Worm (Caenorhabditis elegans) whole organism, midembryonic: ENCODE measurements around the gene Y62H9A.1.

Experiments
- T22C8.4 ChIP-seq: fragments of 200-800 bp; sonication (Bioruptor generic); IDR thresholded peaks from 2 replicates; pipeline ENCODE4 v1.3.6; 2022; ENCODE audit warnings: missing genetic modification characterization, missing compliant biosample characterization
- cog-1 ChIP-seq: sonication (generic microtip); optimal IDR thresholded peaks from 2 replicates; lab custom pipeline; 2016; ENCODE audit warnings: missing genetic modification characterization, missing compliant biosample characterization
- ref-1 ChIP-seq: fragments of 200-800 bp; sonication (Bioruptor generic); conservative IDR thresholded peaks from 2 replicates; pipeline ENCODE4 v1.3.6; 2022; ENCODE audit warnings: missing genetic modification reagents, missing genetic modification characterization, missing compliant biosample characterization

DNA sequence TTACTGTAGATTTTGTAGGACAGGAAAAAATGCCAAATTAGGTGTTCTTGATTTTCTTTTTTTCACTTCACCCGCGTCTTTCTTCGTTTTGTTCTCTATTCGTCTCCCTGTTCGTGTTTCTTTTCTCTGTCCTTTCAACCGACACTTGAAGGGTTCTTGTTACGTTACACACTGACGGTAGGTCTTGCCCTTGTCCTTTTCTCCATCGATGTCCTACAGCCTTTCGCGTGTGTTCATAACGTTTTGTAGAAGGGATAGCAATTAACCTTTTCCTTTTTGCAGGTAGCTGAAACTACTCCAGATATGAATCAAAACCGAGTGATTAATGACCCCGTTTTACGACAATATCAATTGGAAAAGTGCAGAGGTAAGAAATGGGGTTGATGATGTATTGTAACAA, 48.8 kb downstream of the Y62H9A.1 start, which contains the start of gene F55G7.1:
- TF ChIP-seq ref-1 (no peak), T22C8.4 (GFP tag; lab: Robert Waterston, UW) (no peak), cog-1 (no peak)
